Fruit fly (Drosophila melanogaster): Measurements from ENCODE around the gene pigs.

dm6 chrX:6621566-6622006, 21.7 kb downstream of the pigs start:
- TF ChIP-seq CG11762 (GFP tag; optimal IDR thresholded peaks at IDR 0.05; ENCODE audit: insufficient read depth) (peak; percentile 29), CG6808 (GFP tag; optimal IDR thresholded peaks at IDR 0.05) (peak; percentile 77), Hr39 (GFP tag; optimal IDR thresholded peaks at IDR 0.05) (no peak), CG34406 (GFP tag; optimal IDR thresholded peaks at IDR 0.05) (no peak), esn (GFP tag; optimal IDR thresholded peaks at IDR 0.05) (no peak), CG3032 (tag; optimal IDR thresholded peaks at IDR 0.05) (peak; percentile 77)

Measured in whole organism, prepupa.